Fruit fly (Drosophila melanogaster) whole organism, prepupa: ENCODE results near the gene CG14662.

Experiments used
- Blimp-1 ChIP-seq: fragments of 200-800 bp; sonication (Bioruptor generic); optimal IDR thresholded peaks from 3 replicates; lab custom pipeline; 2017; ENCODE audit warnings: missing biosample characterization, missing genetic modification characterization, mild to moderate bottlenecking, moderate library complexity, missing genetic modification reagents
- CG10631 ChIP-seq: fragments of 200-800 bp; sonication (Bioruptor generic); optimal IDR thresholded peaks from 2 replicates; lab custom pipeline; 2016; ENCODE audit warnings: missing biosample characterization, missing genetic modification characterization
- CG10669 ChIP-seq: fragments of 200-800 bp; sonication (Bioruptor generic); optimal IDR thresholded peaks from 3 replicates; lab custom pipeline; 2018; ENCODE audit warnings: missing biosample characterization, mild to moderate bottlenecking, missing genetic modification characterization, moderate library complexity
- CG11294 ChIP-seq: fragments of 200-800 bp; sonication (Bioruptor generic); IDR thresholded peaks from 2 replicates; pipeline ENCODE4 v1.3.6; 2022; ENCODE audit warnings: missing biosample characterization, missing genetic modification characterization
- CG11902 ChIP-seq: fragments of 200-800 bp; sonication (Bioruptor generic); optimal IDR thresholded peaks from 3 replicates; lab custom pipeline; 2016; ENCODE audit warnings: missing biosample characterization, missing genetic modification characterization
- CG15336 ChIP-seq: fragments of 200-800 bp; sonication (Bioruptor generic); IDR thresholded peaks from 2 replicates; pipeline ENCODE4 v1.3.6; 2022; ENCODE audit warnings: missing biosample characterization, missing genetic modification characterization
- CG1621 ChIP-seq: fragments of 200-800 bp; sonication (Bioruptor generic); optimal IDR thresholded peaks from 3 replicates; lab custom pipeline; 2018; ENCODE audit warnings: missing biosample characterization, mild to moderate bottlenecking, missing genetic modification characterization
- CG31627 ChIP-seq: fragments of 200-800 bp; sonication (Bioruptor generic); optimal IDR thresholded peaks from 3 replicates; lab custom pipeline; 2016; ENCODE audit warnings: missing biosample characterization, missing genetic modification characterization
- CG32006 ChIP-seq: fragments of 200-800 bp; sonication (Bioruptor generic); optimal IDR thresholded peaks from 3 replicates; lab custom pipeline; 2017; ENCODE audit warnings: missing biosample characterization, mild to moderate bottlenecking, missing genetic modification characterization
- CG3919 ChIP-seq: fragments of 200-800 bp; sonication (Bioruptor generic); optimal IDR thresholded peaks from 3 replicates; lab custom pipeline; 2016; ENCODE audit warnings: missing biosample characterization, missing genetic modification characterization
- CG4318 ChIP-seq: fragments of 200-800 bp; sonication (Bioruptor generic); optimal IDR thresholded peaks from 3 replicates; lab custom pipeline; 2017; ENCODE audit warnings: missing biosample characterization, mild to moderate bottlenecking, missing genetic modification characterization
- CG6163 ChIP-seq: fragments of 200-800 bp; sonication (Bioruptor generic); IDR thresholded peaks from 3 replicates; pipeline ENCODE4 v1.3.6; 2022; ENCODE audit warnings: missing biosample characterization, missing genetic modification characterization
- CG6792 ChIP-seq: fragments of 200-800 bp; sonication (Bioruptor generic); optimal IDR thresholded peaks from 3 replicates; lab custom pipeline; 2016; ENCODE audit warnings: missing biosample characterization, missing genetic modification characterization
- CG6854 ChIP-seq: fragments of 200-800 bp; sonication (Bioruptor generic); optimal IDR thresholded peaks from 2 replicates; lab custom pipeline; 2017; ENCODE audit warnings: missing biosample characterization, mild to moderate bottlenecking, missing genetic modification characterization
- CG7368 ChIP-seq: fragments of 200-800 bp; sonication (Bioruptor generic); optimal IDR thresholded peaks from 3 replicates; lab custom pipeline; 2016; ENCODE audit warnings: missing biosample characterization, missing genetic modification characterization
- CG8632 ChIP-seq: fragments of 200-800 bp; sonication (Bioruptor generic); optimal IDR thresholded peaks from 3 replicates; lab custom pipeline; 2016; ENCODE audit warnings: missing biosample characterization, missing genetic modification characterization
- Eip78C ChIP-seq: fragments of 200-800 bp; sonication (Bioruptor generic); peaks from one replicate; lab custom pipeline; 2016; ENCODE audit warnings: missing biosample characterization, missing genetic modification characterization
- Eip93F ChIP-seq: fragments of 200-800 bp; sonication (Bioruptor generic); optimal IDR thresholded peaks from 2 replicates; lab custom pipeline; 2016; ENCODE audit warnings: missing biosample characterization, mild to moderate bottlenecking, missing genetic modification characterization
- Ets96B ChIP-seq: fragments of 200-800 bp; optimal IDR thresholded peaks from 2 replicates; lab custom pipeline; 2019; ENCODE audit warnings: missing biosample characterization, mild to moderate bottlenecking, missing genetic modification characterization, moderate library complexity
- Hr38 ChIP-seq: sonication (Bioruptor generic); optimal IDR thresholded peaks from 2 replicates; lab custom pipeline; 2016; ENCODE audit warnings: missing biosample characterization, missing genetic modification characterization
- Hr39 ChIP-seq: fragments of 200-800 bp; sonication (Bioruptor generic); optimal IDR thresholded peaks from 2 replicates; lab custom pipeline; 2016; ENCODE audit warnings: missing biosample characterization, missing genetic modification characterization
- Hr4 ChIP-seq: fragments of 200-800 bp; sonication (Bioruptor generic); optimal IDR thresholded peaks from 3 replicates; lab custom pipeline; 2016; ENCODE audit warnings: missing biosample characterization, missing genetic modification characterization
- Lpt ChIP-seq: fragments of 200-800 bp; sonication (Bioruptor generic); optimal IDR thresholded peaks from 3 replicates; lab custom pipeline; 2016; ENCODE audit warnings: missing biosample characterization, missing genetic modification characterization
- Met ChIP-seq: fragments of 200-800 bp; sonication (Bioruptor generic); optimal IDR thresholded peaks from 3 replicates; lab custom pipeline; 2016; ENCODE audit warnings: missing biosample characterization, missing genetic modification characterization
- OdsH ChIP-seq: fragments of 200-800 bp; sonication (Bioruptor generic); optimal IDR thresholded peaks from 3 replicates; lab custom pipeline; 2016; ENCODE audit warnings: missing biosample characterization, missing genetic modification characterization
- Smox ChIP-seq: fragments of 200-800 bp; sonication (Bioruptor generic); optimal IDR thresholded peaks from 3 replicates; lab custom pipeline; 2016; ENCODE audit warnings: missing biosample characterization, missing genetic modification characterization
- Sox102F ChIP-seq: fragments of 200-800 bp; sonication (Bioruptor generic); optimal IDR thresholded peaks from 2 replicates; lab custom pipeline; 2016; ENCODE audit warnings: missing biosample characterization, mild to moderate bottlenecking, missing genetic modification characterization
- achi ChIP-seq: fragments of 200-800 bp; sonication (Bioruptor generic); optimal IDR thresholded peaks from 3 replicates; lab custom pipeline; 2016; ENCODE audit warnings: missing biosample characterization, missing genetic modification characterization
- acj6 ChIP-seq: fragments of 200-800 bp; sonication (Bioruptor generic); optimal IDR thresholded peaks from 3 replicates; lab custom pipeline; 2016; ENCODE audit warnings: missing biosample characterization, missing genetic modification characterization
- cyc ChIP-seq: fragments of 200-800 bp; sonication (Bioruptor generic); optimal IDR thresholded peaks from 3 replicates; lab custom pipeline; 2016; ENCODE audit warnings: missing biosample characterization, missing genetic modification characterization
- dac ChIP-seq: fragments of 200-800 bp; sonication (Bioruptor generic); optimal IDR thresholded peaks from 2 replicates; lab custom pipeline; 2017; ENCODE audit warnings: missing biosample characterization, mild to moderate bottlenecking, missing genetic modification characterization
- dsx ChIP-seq: fragments of 200-800 bp; optimal IDR thresholded peaks from 3 replicates; lab custom pipeline; 2019; ENCODE audit warnings: missing biosample characterization, mild to moderate bottlenecking, missing genetic modification characterization, moderate library complexity; ENCODE audit not compliant: poor library complexity, severe bottlenecking
- esn ChIP-seq: fragments of 200-800 bp; sonication (Bioruptor generic); optimal IDR thresholded peaks from 2 replicates; lab custom pipeline; 2016; ENCODE audit warnings: missing biosample characterization, mild to moderate bottlenecking, missing genetic modification characterization, moderate library complexity
- fkh ChIP-seq: fragments of 200-800 bp; sonication (Bioruptor generic); optimal IDR thresholded peaks from 3 replicates; lab custom pipeline; 2017; ENCODE audit warnings: missing biosample characterization, mild to moderate bottlenecking, missing genetic modification characterization, moderate library complexity
- lz ChIP-seq: fragments of 200-800 bp; sonication (Bioruptor generic); optimal IDR thresholded peaks from 3 replicates; lab custom pipeline; 2016; ENCODE audit warnings: missing biosample characterization, missing genetic modification characterization
- pdm3 ChIP-seq: fragments of 200-800 bp; sonication (Bioruptor generic); optimal IDR thresholded peaks from 3 replicates; lab custom pipeline; 2016; ENCODE audit warnings: missing biosample characterization, missing genetic modification characterization
- salr ChIP-seq, 2 experiments: fragments of 200-800 bp; sonication (Bioruptor generic); optimal IDR thresholded peaks; 3 replicates each; lab custom pipeline; 2016 to 2018; ENCODE audit warnings: missing biosample characterization in 2 of 2, missing genetic modification characterization in 2 of 2, mild to moderate bottlenecking in 1 of 2
- spab ChIP-seq: fragments of 200-800 bp; sonication (Bioruptor generic); optimal IDR thresholded peaks from 2 replicates; lab custom pipeline; 2017; ENCODE audit warnings: missing biosample characterization, mild to moderate bottlenecking, missing genetic modification characterization, missing genetic modification reagents
- ss ChIP-seq, 2 experiments: fragments of 200-800 bp; sonication (Bioruptor generic); optimal IDR thresholded peaks; 2 replicates in 1 of 2; 3 replicates in 1 of 2; lab custom pipeline; 2017 to 2018; ENCODE audit warnings: mild to moderate bottlenecking in 2 of 2, missing biosample characterization in 2 of 2, missing genetic modification characterization in 2 of 2, moderate library complexity in 1 of 2
- svp ChIP-seq: fragments of 200-800 bp; sonication (Bioruptor generic); peaks from one replicate; lab custom pipeline; 2016; ENCODE audit warnings: missing biosample characterization, missing genetic modification characterization
- topi ChIP-seq: fragments of 200-800 bp; sonication (Bioruptor generic); optimal IDR thresholded peaks from 3 replicates; lab custom pipeline; 2016; ENCODE audit warnings: missing biosample characterization, missing genetic modification characterization
- vri ChIP-seq: fragments of 200-800 bp; sonication (Bioruptor generic); optimal IDR thresholded peaks from 3 replicates; lab custom pipeline; 2016; ENCODE audit warnings: missing biosample characterization, mild to moderate bottlenecking, missing genetic modification characterization

CG14662 gene

DNA sequence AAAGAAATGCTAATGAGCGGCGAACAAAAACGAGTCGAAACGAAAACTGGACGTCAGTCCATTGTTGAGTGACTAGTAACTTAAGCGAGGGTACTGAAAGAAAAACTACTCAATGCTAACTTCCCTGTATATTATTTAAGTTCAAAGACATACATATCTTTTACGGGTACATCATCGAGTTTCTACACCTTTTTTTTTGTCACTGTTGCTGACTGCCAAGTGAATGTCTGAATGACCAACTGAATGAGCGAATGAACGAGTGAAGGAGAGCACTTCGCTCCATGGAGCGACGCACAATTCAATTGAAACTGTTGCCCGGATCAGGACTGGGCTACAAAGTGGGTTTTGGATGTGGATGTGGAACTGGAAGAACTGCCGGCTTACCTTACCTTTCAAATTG lies 43.5 kb upstream of the CG14662 start:
- TF ChIP-seq spab (GFP tag; lab: Kevin White, UChicago) (no peak), Hr38 (GFP tag; lab: Kevin White, UChicago) (no peak), CG3919 (GFP tag; lab: Kevin White, UChicago) (peak; percentile 45), CG6792 (GFP tag; lab: Kevin White, UChicago) (peak; percentile 22), Sox102F (GFP tag; lab: Kevin White, UChicago) (peak; percentile 47), CG15336 (no peak), dsx (GFP tag; lab: Kevin White, UChicago) (no peak), fkh (no peak), cyc (GFP tag; lab: Kevin White, UChicago) (no peak), CG10631 (GFP tag; lab: Kevin White, UChicago) (peak; percentile 21), CG6854 (no peak), CG11902 (no peak), CG4318 (no peak), CG8632 (GFP tag; lab: Kevin White, UChicago) (no peak), Eip78C (GFP tag; lab: Kevin White, UChicago) (peak; percentile 78), Eip93F (no peak), CG32006 (GFP tag; lab: Kevin White, UChicago) (peak; percentile 17), CG7368 (GFP tag; lab: Kevin White, UChicago) (no peak), pdm3 (GFP tag; lab: Kevin White, UChicago) (peak; percentile 31), svp (GFP tag; lab: Kevin White, UChicago) (peak; percentile 53), OdsH (GFP tag; lab: Kevin White, UChicago) (peak; percentile 8), CG10669 (GFP tag; lab: Kevin White, UChicago) (peak; percentile 1), Hr4 (GFP tag; lab: Kevin White, UChicago) (peak; percentile 7), acj6 (GFP tag; lab: Kevin White, UChicago) (peak; percentile 10), Lpt (GFP tag; lab: Kevin White, UChicago) (no peak)

DNA sequence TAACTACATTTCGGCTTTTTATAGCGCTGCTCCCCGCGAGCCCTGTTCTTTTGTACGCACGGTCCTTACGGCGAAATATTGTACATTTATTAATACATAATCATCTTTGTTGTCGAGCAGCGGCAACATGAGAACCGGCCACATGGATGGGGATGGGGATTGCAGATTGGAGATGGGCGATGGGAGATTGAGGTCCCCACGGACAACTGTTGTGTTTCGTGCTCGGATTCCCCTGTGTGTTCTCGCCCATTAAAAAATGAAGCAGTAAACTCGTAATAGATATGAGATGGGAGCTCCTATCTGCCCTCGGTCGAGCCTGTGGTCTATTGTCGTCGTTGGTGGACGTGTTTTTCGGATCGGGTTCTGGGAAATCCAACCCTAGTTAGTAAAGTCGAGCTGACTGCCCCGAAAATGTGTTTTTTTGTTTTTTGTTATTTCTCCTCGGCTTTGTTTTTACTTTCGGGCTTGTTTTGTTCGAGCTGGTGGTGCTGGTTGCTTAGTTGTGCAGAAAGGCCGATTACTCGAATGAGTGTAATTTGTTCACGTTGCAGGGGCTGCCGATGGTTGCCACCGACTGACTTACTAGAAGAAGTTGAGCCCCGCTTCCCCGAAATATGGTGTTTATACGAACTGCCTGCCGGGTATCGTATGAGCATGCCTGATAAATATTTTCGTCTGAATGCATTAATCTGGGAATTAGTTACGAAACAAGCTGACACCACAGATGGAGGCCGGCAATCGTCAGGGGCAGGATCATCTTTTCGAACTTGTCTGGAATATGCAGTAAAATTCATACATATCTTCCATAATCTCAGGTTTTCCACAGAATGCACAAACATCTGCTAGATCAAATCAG lies 41.6 kb upstream of the CG14662 start:
- TF ChIP-seq dsx (GFP tag; lab: Kevin White, UChicago) (peak; percentile 44), CG3919 (GFP tag; lab: Kevin White, UChicago) (no peak), Eip78C (GFP tag; lab: Kevin White, UChicago) (peak; percentile 3), CG1621 (peak; percentile 4)

DNA sequence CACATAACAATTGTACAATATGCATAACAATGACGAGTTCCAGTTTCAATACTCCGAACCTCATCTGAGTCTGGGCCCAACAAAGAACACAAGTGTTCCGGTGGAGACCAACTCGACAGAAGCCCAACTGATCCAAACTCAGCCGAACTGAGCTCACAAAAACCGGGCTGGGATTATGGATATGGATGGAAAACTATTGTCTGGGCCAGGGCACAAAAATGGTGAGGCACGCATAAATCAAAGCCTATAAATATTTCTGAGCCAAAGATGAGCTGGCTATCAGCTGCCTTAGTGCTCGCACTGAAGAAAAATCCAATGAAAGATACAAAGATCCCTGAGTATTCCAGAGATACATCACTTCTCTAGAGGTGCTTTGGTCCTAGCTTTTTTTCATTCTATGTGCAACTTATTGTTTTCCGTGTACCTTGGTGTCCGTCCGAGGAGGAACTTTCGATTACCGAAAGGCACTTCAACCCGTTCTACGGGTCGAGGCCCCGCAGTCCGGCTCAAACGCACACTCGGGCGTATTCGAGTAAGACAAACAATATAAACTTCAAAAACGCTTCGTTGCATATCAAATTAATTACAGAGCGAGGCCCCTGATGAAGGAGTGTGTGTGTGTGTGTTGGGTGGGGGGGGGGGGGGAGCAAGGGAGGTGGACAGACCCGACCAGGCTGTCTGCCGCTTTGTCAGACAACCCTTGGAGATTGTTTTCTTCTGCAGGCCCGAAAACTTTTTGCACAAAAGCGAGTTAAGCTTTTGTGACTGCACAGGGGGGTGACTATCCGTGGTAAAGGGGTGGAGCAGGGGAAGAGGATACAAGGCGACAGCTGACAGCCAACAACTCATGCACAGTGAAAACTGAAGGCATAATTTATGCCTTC lies 39.7 kb upstream of the CG14662 start:
- TF ChIP-seq lz (peak; percentile 11), salr (GFP tag; optimal IDR thresholded peaks at IDR 0.05; lab: Kevin White, UChicago) (no peak), CG10631 (GFP tag; lab: Kevin White, UChicago) (peak; percentile 25), svp (GFP tag; lab: Kevin White, UChicago) (peak; percentile 59), Blimp-1 (peak; percentile 38), CG11902 (no peak), esn (GFP tag; lab: Kevin White, UChicago) (peak; percentile 21), CG32006 (GFP tag; lab: Kevin White, UChicago) (no peak), CG6854 (peak; percentile 15), CG10669 (GFP tag; lab: Kevin White, UChicago) (peak; percentile 13), Eip78C (GFP tag; lab: Kevin White, UChicago) (peak; percentile 53), cyc (GFP tag; lab: Kevin White, UChicago) (peak; percentile 2), achi (GFP tag; lab: Kevin White, UChicago) (no peak), dac (GFP tag; lab: Kevin White, UChicago) (no peak), Hr39 (GFP tag; lab: Kevin White, UChicago) (peak; percentile 17), Ets96B (peak; percentile 14), Smox (peak; percentile 13), Sox102F (GFP tag; lab: Kevin White, UChicago) (peak; percentile 19), CG6163 (GFP tag; lab: Robert Waterston, UW) (0 out of 3 replicates have a peak, but pooled peaks have one; percentile 36), Met (peak; percentile 25), vri (GFP tag; lab: Kevin White, UChicago) (peak; percentile 8), CG11294 (GFP tag; lab: Robert Waterston, UW) (no peak), CG1621 (peak; percentile 16), CG31627 (GFP tag; lab: Kevin White, UChicago) (peak; percentile 18), topi (GFP tag; lab: Kevin White, UChicago) (peak; percentile 26), ss (GFP tag; optimal IDR thresholded peaks at IDR 0.05; lab: Kevin White, UChicago) (peak in 1 of 2 experiments; percentile 14)
